Worm (Caenorhabditis elegans): Measurements from ENCODE around the gene arrd-19.

arrd-19 gene

ce11 chrV:3316108-3316507 is 792 bp upstream of the arrd-19 start, which contains the start of gene F35F10.1:
Gene F35F10.1 (plus strand): TSS chrV:3316307.
- TF ChIP-seq nhr-21 (tag; optimal IDR thresholded peaks at IDR 0.05) (no peak), sma-9 (GFP tag; optimal IDR thresholded peaks at IDR 0.05) (peak; percentile 70), sma-9 (tag; optimal IDR thresholded peaks at IDR 0.05) (no peak)

ce11 chrV:3312067-3312666 is 3.1 kb downstream of the arrd-19 start, which contains the start of gene arrd-18:
Gene arrd-18 (minus strand): TSS chrV:3312117.
- TF ChIP-seq nhr-11 (tag; optimal IDR thresholded peaks at IDR 0.05) (no peak), F13H6.1 (tag; optimal IDR thresholded peaks at IDR 0.05) (peak; percentile 83), fos-1 (tag; optimal IDR thresholded peaks at IDR 0.05) (no peak), unc-55 (GFP tag; optimal IDR thresholded peaks at IDR 0.05) (peak; percentile 40), ztf-4 (tag; optimal IDR thresholded peaks at IDR 0.05) (no peak), dmd-4 (tag; optimal IDR thresholded peaks at IDR 0.05) (no peak), lsy-2 (tag; optimal IDR thresholded peaks at IDR 0.05) (peak in 1 of 2 experiments; percentile 43), nhr-129 (tag; optimal IDR thresholded peaks at IDR 0.05) (no peak), alr-1 (tag; optimal IDR thresholded peaks at IDR 0.05) (no peak), Y55F3AM.14 (GFP tag; optimal IDR thresholded peaks at IDR 0.05) (no peak), zag-1 (tag; optimal IDR thresholded peaks at IDR 0.05) (no peak), blmp-1 (tag; optimal IDR thresholded peaks at IDR 0.05; ENCODE audit: insufficient read depth) (no peak), unc-39 (tag; optimal IDR thresholded peaks at IDR 0.05) (no peak), C34F6.9 (tag; optimal IDR thresholded peaks at IDR 0.05) (peak; percentile 59), egl-27 (tag; optimal IDR thresholded peaks at IDR 0.05) (no peak), ztf-1 (GFP tag; conservative IDR thresholded peaks at IDR 0.05) (no peak), sma-9 (GFP tag; optimal IDR thresholded peaks at IDR 0.05) (peak; percentile 87), sma-9 (tag; optimal IDR thresholded peaks at IDR 0.05) (no peak)

ce11 chrV:3308169-3308568 is 7.1 kb downstream of the arrd-19 start, which contains the start of gene srbc-3:
Gene srbc-3 (plus strand): TSS chrV:3308469.
- TF ChIP-seq sma-9 (GFP tag; optimal IDR thresholded peaks at IDR 0.05), result no peak
- no peak for TF ChIP-seq sma-9 (tag; optimal IDR thresholded peaks at IDR 0.05)
- no peak for TF ChIP-seq gmeb-1 (tag; optimal IDR thresholded peaks at IDR 0.05)
- no peak for TF ChIP-seq R02D3.7 (tag; optimal IDR thresholded peaks at IDR 0.05)
- TF ChIP-seq egl-27 (tag; optimal IDR thresholded peaks at IDR 0.05), result no peak
- no peak for TF ChIP-seq snpc-4 (tag; optimal IDR thresholded peaks at IDR 0.05)
- no peak for TF ChIP-seq unc-55 (GFP tag; optimal IDR thresholded peaks at IDR 0.05)
- no peak for TF ChIP-seq mbf-1 (tag; optimal IDR thresholded peaks at IDR 0.05)
- no peak for TF ChIP-seq nhr-12 (tag; optimal IDR thresholded peaks at IDR 0.05)

- TF ChIP-seq R02D3.7 (tag; optimal IDR thresholded peaks at IDR 0.05), result no peak
- no peak for TF ChIP-seq lin-39 (tag; optimal IDR thresholded peaks at IDR 0.05)
- TF ChIP-seq ceh-82 (tag; optimal IDR thresholded peaks at IDR 0.05), result no peak
- TF ChIP-seq nhr-11 (tag; optimal IDR thresholded peaks at IDR 0.05), result no peak
- no peak for TF ChIP-seq fos-1 (tag; optimal IDR thresholded peaks at IDR 0.05)
- TF ChIP-seq alr-1 (tag; optimal IDR thresholded peaks at IDR 0.05), result no peak
- no peak for TF ChIP-seq snpc-4 (tag; optimal IDR thresholded peaks at IDR 0.05)
These were observed 13.4 kb downstream of the arrd-19 start, which contains the start of gene srbc-1 for ce11 chrV:3301898-3302297. Gene srbc-1 (minus strand): TSS chrV:3301998.

- TF ChIP-seq C34F6.9 (tag; optimal IDR thresholded peaks at IDR 0.05), result no peak
- TF ChIP-seq snpc-4 (tag; optimal IDR thresholded peaks at IDR 0.05), result no peak
- TF ChIP-seq sma-9 (GFP tag; optimal IDR thresholded peaks at IDR 0.05), result no peak
- no peak for TF ChIP-seq sma-9 (tag; optimal IDR thresholded peaks at IDR 0.05)
- no peak for TF ChIP-seq nhr-10 (tag; optimal IDR thresholded peaks at IDR 0.05)
- TF ChIP-seq nhr-11 (tag; optimal IDR thresholded peaks at IDR 0.05), result no peak
- TF ChIP-seq elt-1 (tag; optimal IDR thresholded peaks at IDR 0.05), result no peak
- TF ChIP-seq elt-3 (tag; optimal IDR thresholded peaks at IDR 0.05), result no peak
- TF ChIP-seq sma-3 (GFP tag; optimal IDR thresholded peaks at IDR 0.05), result no peak
- TF ChIP-seq nhr-12 (tag; optimal IDR thresholded peaks at IDR 0.05), result no peak
- no peak for TF ChIP-seq nhr-25 (tag; optimal IDR thresholded peaks at IDR 0.05)
- TF ChIP-seq aly-2 (tag; optimal IDR thresholded peaks at IDR 0.05), result no peak
- no peak for TF ChIP-seq mab-5 (tag; optimal IDR thresholded peaks at IDR 0.05)
- no peak for TF ChIP-seq nhr-77 (tag; optimal IDR thresholded peaks at IDR 0.05)
- no peak for TF ChIP-seq ZK546.5 (tag; optimal IDR thresholded peaks at IDR 0.05)
- no peak for TF ChIP-seq ztf-11 (tag; optimal IDR thresholded peaks at IDR 0.05)
- no peak for TF ChIP-seq nhr-21 (tag; optimal IDR thresholded peaks at IDR 0.05)
- no peak for TF ChIP-seq sem-4 (tag; optimal IDR thresholded peaks at IDR 0.05)
- no peak for TF ChIP-seq nhr-237 (tag; optimal IDR thresholded peaks at IDR 0.05)
These were observed 15.9 kb downstream of the arrd-19 start for ce11 chrV:3299437-3299836.

All from whole organism, L2 larva.